Fruit fly (Drosophila melanogaster) whole organism, prepupa: ENCODE measurements around the gene CG6000.

ENCODE experiments used
- CG3032 ChIP-seq: fragments of 200-800 bp; optimal IDR thresholded peaks from 2 replicates; lab custom pipeline; 2019; ENCODE audit warnings: missing biosample characterization, mild to moderate bottlenecking, missing genetic modification characterization, moderate library complexity
- CG32006 ChIP-seq: fragments of 200-800 bp; sonication (Bioruptor generic); optimal IDR thresholded peaks from 3 replicates; lab custom pipeline; 2017; ENCODE audit warnings: missing biosample characterization, mild to moderate bottlenecking, missing genetic modification characterization
- CG4318 ChIP-seq: fragments of 200-800 bp; sonication (Bioruptor generic); optimal IDR thresholded peaks from 3 replicates; lab custom pipeline; 2017; ENCODE audit warnings: missing biosample characterization, mild to moderate bottlenecking, missing genetic modification characterization
- CG6808 ChIP-seq: fragments of 200-800 bp; sonication (Bioruptor generic); optimal IDR thresholded peaks from 3 replicates; lab custom pipeline; 2017; ENCODE audit warnings: missing biosample characterization, missing genetic modification characterization, mild to moderate bottlenecking, moderate library complexity, missing genetic modification reagents
- CG6854 ChIP-seq: fragments of 200-800 bp; sonication (Bioruptor generic); optimal IDR thresholded peaks from 2 replicates; lab custom pipeline; 2017; ENCODE audit warnings: missing biosample characterization, mild to moderate bottlenecking, missing genetic modification characterization
- Gug ChIP-seq: fragments of 200-800 bp; sonication (Bioruptor generic); IDR thresholded peaks from 2 replicates; pipeline ENCODE4 v1.3.6; 2022; ENCODE audit warnings: missing biosample characterization, missing genetic modification characterization
- Hr39 ChIP-seq: fragments of 200-800 bp; sonication (Bioruptor generic); optimal IDR thresholded peaks from 2 replicates; lab custom pipeline; 2016; ENCODE audit warnings: missing biosample characterization, missing genetic modification characterization
- Lpt ChIP-seq: fragments of 200-800 bp; sonication (Bioruptor generic); optimal IDR thresholded peaks from 3 replicates; lab custom pipeline; 2016; ENCODE audit warnings: missing biosample characterization, missing genetic modification characterization
- eg ChIP-seq: fragments of 200-800 bp; sonication (Bioruptor generic); IDR thresholded peaks from 3 replicates; pipeline ENCODE4 v1.3.6; 2022; ENCODE audit warnings: missing biosample characterization, missing genetic modification characterization

DNA sequence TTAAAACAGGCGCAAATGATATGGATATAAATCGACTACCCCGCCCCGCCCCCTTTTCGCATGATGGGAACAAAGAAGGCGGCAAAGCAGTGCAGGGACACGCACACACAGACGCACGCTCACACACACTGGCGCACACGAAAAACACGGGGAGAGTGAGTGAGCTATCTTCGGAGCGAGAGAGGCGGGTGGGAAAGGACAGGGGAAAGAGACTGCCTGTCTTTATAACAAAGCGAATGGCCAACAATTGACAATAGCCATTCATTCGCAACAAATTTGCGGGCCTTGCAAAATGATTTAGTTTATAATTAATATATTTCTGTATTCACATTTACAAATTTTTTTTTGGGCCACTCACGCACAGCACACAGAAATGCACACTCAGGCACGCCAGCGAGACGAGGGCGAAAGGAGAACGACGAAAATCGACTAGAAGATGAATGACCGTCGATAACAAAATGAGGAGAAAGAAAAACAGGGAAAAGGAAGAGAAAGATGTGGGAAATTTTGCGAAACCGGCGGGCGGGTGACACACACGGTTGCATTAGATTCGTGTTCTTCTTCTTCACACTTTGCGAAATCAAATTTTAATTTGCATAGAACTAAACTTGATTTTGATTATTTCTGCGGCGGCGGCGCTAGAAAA, 7.5 kb upstream of the CG6000 start:
- TF ChIP-seq eg (GFP tag; lab: Robert Waterston, UW): no peak
- no peak for TF ChIP-seq CG6808 (GFP tag; lab: Kevin White, UChicago)
- no peak for TF ChIP-seq Hr39 (GFP tag; lab: Kevin White, UChicago)
- no peak for TF ChIP-seq Lpt
- TF ChIP-seq CG32006 (GFP tag; lab: Kevin White, UChicago): no peak
- no peak for TF ChIP-seq Gug (GFP tag; lab: Robert Waterston, UW)
- no peak for TF ChIP-seq CG6854
- no peak for TF ChIP-seq CG3032 (tag; lab: Kevin White, UChicago)
- TF ChIP-seq CG4318 (GFP tag; lab: Kevin White, UChicago): no peak
